Worm (Caenorhabditis elegans): ENCODE data around the gene lin-12.

lin-12 gene

ce11 chrIII:9034133-9034532 lies 37.1 kb downstream of the lin-12 start:
- TF ChIP-seq ztf-1 (GFP tag; conservative IDR thresholded peaks at IDR 0.05), result no peak
- TF ChIP-seq unc-55 (GFP tag; optimal IDR thresholded peaks at IDR 0.05), result no peak
- TF ChIP-seq fos-1 (tag; optimal IDR thresholded peaks at IDR 0.05), result peak; percentile 48
- TF ChIP-seq skn-1 (tag; optimal IDR thresholded peaks at IDR 0.05), result no peak
- no peak for TF ChIP-seq mdl-1 (tag; optimal IDR thresholded peaks at IDR 0.05)
- TF ChIP-seq aly-2 (tag; optimal IDR thresholded peaks at IDR 0.05), result no peak
- no peak for TF ChIP-seq lin-39 (tag; optimal IDR thresholded peaks at IDR 0.05)

- TF ChIP-seq lsy-2 (tag; optimal IDR thresholded peaks at IDR 0.05) (peak in 1 of 2 experiments; percentile 4), fos-1 (tag; optimal IDR thresholded peaks at IDR 0.05) (peak; percentile 45), mdl-1 (tag; optimal IDR thresholded peaks at IDR 0.05) (no peak)
These were observed 40.5 kb downstream of the lin-12 start for ce11 chrIII:9030818-9031217.

DNA sequence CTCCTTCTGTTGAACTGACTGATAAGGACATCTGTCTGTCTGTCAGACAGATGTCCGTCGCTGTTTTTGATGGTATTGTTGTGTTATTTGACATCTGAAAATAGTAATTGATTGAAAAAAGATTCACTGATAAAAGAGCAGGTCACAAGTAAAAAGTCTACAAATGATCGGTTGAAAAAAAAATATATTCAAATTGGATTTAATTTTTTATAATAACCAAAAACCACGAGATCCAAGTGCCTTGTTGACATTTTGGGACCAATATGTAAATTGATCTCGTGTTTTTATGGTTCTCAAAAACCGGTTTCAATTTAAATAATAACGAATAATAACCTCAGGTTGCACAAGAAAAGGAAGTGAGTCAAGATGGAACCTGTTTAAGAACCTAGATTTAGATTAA lies 44.3 kb downstream of the lin-12 start, which contains the start of gene F59B2.13:
F59B2.13 (minus strand) TSS at position 101 of the 400 bp plus-strand sequence.
- TF ChIP-seq elt-3 (tag; optimal IDR thresholded peaks at IDR 0.05) (no peak), nhr-6 (tag; optimal IDR thresholded peaks at IDR 0.05) (no peak), ztf-4 (tag; optimal IDR thresholded peaks at IDR 0.05) (no peak), lin-39 (tag; optimal IDR thresholded peaks at IDR 0.05) (no peak), lsy-2 (tag; optimal IDR thresholded peaks at IDR 0.05) (no peak), peb-1 (tag; optimal IDR thresholded peaks at IDR 0.05) (no peak), fos-1 (tag; optimal IDR thresholded peaks at IDR 0.05) (no peak), sma-9 (GFP tag; optimal IDR thresholded peaks at IDR 0.05) (no peak), sma-9 (tag; optimal IDR thresholded peaks at IDR 0.05) (no peak)

ce11 chrIII:9023601-9024000 lies 47.7 kb downstream of the lin-12 start:
- TF ChIP-seq aly-2 (tag; optimal IDR thresholded peaks at IDR 0.05), result no peak
- no peak for TF ChIP-seq Y55F3AM.14 (GFP tag; optimal IDR thresholded peaks at IDR 0.05)
- no peak for TF ChIP-seq nhr-21 (tag; optimal IDR thresholded peaks at IDR 0.05)
- TF ChIP-seq ztf-1 (GFP tag; conservative IDR thresholded peaks at IDR 0.05), result no peak
- no peak for TF ChIP-seq elt-1 (tag; optimal IDR thresholded peaks at IDR 0.05)
- no peak for TF ChIP-seq unc-62 (GFP tag; optimal IDR thresholded peaks at IDR 0.05)
- TF ChIP-seq F13H6.1 (tag; optimal IDR thresholded peaks at IDR 0.05), result no peak
- no peak for TF ChIP-seq C34F6.9 (tag; optimal IDR thresholded peaks at IDR 0.05)
- TF ChIP-seq nhr-25 (tag; optimal IDR thresholded peaks at IDR 0.05), result no peak
- no peak for TF ChIP-seq ztf-11 (tag; optimal IDR thresholded peaks at IDR 0.05)
- no peak for TF ChIP-seq alr-1 (tag; optimal IDR thresholded peaks at IDR 0.05)
- TF ChIP-seq lin-39 (tag; optimal IDR thresholded peaks at IDR 0.05), result no peak
- no peak for TF ChIP-seq zag-1 (tag; optimal IDR thresholded peaks at IDR 0.05)
- no peak for TF ChIP-seq gmeb-1 (tag; optimal IDR thresholded peaks at IDR 0.05)
- TF ChIP-seq ceh-82 (tag; optimal IDR thresholded peaks at IDR 0.05), result no peak
- no peak for TF ChIP-seq fos-1 (tag; optimal IDR thresholded peaks at IDR 0.05)
- no peak for TF ChIP-seq nhr-237 (tag; optimal IDR thresholded peaks at IDR 0.05)

DNA sequence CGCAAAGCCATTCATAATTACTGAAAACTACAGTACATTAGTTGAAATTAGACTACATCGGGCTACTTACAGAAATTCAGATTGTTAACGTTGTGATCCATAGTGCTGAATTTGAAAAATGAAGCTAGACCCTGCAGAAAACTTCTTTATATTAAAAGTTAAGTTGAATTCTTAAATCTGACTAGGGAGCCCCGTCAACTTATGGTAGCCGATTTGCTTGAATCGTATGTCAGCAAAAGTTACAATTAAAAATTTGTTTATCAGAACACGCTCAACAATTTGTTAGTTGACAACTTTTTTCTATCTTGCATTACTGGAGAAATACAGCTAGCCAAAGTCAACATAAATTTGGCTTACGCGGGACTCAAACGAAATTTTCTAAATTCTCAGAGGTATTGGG lies 48.7 kb downstream of the lin-12 start, which contains the start of gene F59B2.14:
F59B2.14 (minus strand) TSS at position 101 of the 400 bp plus-strand sequence.
- TF ChIP-seq nhr-11 (tag; optimal IDR thresholded peaks at IDR 0.05), result no peak
- TF ChIP-seq aly-2 (tag; optimal IDR thresholded peaks at IDR 0.05), result no peak
- TF ChIP-seq unc-62 (GFP tag; optimal IDR thresholded peaks at IDR 0.05), result no peak
- TF ChIP-seq crh-2 (tag; optimal IDR thresholded peaks at IDR 0.05), result no peak
- no peak for TF ChIP-seq F13H6.1 (tag; optimal IDR thresholded peaks at IDR 0.05)
- TF ChIP-seq lin-13 (GFP tag; optimal IDR thresholded peaks at IDR 0.05), result no peak

ce11 chrIII:9017181-9017651 lies 54.1 kb downstream of the lin-12 start, which contains the start of gene F59B2.12:
Gene F59B2.12 (plus strand): TSS chrIII:9017601.
- TF ChIP-seq lsy-2 (tag; optimal IDR thresholded peaks at IDR 0.05) (no peak), mab-5 (tag; optimal IDR thresholded peaks at IDR 0.05) (no peak), peb-1 (tag; optimal IDR thresholded peaks at IDR 0.05) (no peak), ztf-11 (tag; optimal IDR thresholded peaks at IDR 0.05) (no peak), lin-39 (tag; optimal IDR thresholded peaks at IDR 0.05) (no peak), crh-2 (tag; optimal IDR thresholded peaks at IDR 0.05) (no peak), nhr-6 (tag; optimal IDR thresholded peaks at IDR 0.05) (no peak)
